Worm (Caenorhabditis elegans) whole organism, L4 larva: ENCODE measurements around the gene hpx-2.

Experiments
- ceh-28 ChIP-seq: fragments of 150-350 bp; optimal IDR thresholded peaks from 2 replicates; lab custom pipeline; 2014; ENCODE audit warnings: missing biosample characterization, missing genetic modification reagents, missing genetic modification characterization
- fos-1 ChIP-seq: fragments of 150-350 bp; optimal IDR thresholded peaks from 2 replicates; lab custom pipeline; 2014; ENCODE audit warnings: missing biosample characterization, missing genetic modification characterization
- mdl-1 ChIP-seq, 2 experiments: fragments of 150-350 bp in 1 of 2; sonication (generic microtip) in 1 of 2; optimal IDR thresholded peaks; 2 replicates each; lab custom pipeline; 2014 to 2017; ENCODE audit warnings: missing biosample characterization in 2 of 2, missing genetic modification characterization in 2 of 2
- zag-1 ChIP-seq: fragments of 150-350 bp; optimal IDR thresholded peaks from 2 replicates; lab custom pipeline; 2014; ENCODE audit warnings: missing biosample characterization, missing genetic modification characterization

DNA sequence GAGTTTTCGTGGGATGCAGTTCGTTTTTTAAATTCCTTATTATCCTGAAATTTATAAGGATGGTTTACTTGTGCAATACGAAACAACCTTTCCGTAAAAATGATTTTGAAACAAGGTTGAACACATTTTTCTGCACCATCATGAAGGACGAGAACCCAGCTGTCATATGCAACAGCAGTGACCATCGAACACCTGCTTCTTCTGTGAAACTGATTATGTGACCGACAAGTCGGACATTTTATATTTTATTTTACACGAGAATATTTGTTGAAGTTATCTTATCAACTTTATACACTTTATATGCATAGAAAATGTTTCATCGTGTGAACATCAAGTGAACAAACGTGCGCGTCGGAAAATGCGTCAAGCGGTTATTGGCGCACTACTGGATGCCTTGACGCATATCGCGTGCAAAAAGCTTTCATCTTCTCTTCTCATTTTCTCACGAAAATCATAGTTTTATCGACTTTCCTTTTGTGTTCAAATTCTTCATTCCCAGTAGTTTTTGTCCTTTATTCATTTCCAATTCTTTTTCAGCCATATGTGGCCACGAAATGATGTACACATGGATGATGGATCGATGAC lies 31.4 kb upstream of the hpx-2 start, which contains the start of gene sel-10:
- TF ChIP-seq zag-1 (tag; lab: Kevin White, UChicago) (no peak), fos-1 (tag; lab: Kevin White, UChicago) (no peak), mdl-1 (tag; optimal IDR thresholded peaks at IDR 0.05; lab: Kevin White, UChicago) (no peak), ceh-28 (tag; lab: Kevin White, UChicago) (no peak)
